Worm (Caenorhabditis elegans): ENCODE measurements around the gene F40G9.15.

ce11 chrIII:207023-207422, 24.8 kb downstream of the F40G9.15 start, which contains the start of gene W10C4.1:
- TF ChIP-seq unc-86 (tag; optimal IDR thresholded peaks at IDR 0.05): no peak
- TF ChIP-seq fkh-10 (GFP tag; optimal IDR thresholded peaks at IDR 0.05): no peak

Measured in whole organism, late embryonic.